Worm (Caenorhabditis elegans): ENCODE measurements around the gene dcaf-13.

DNA sequence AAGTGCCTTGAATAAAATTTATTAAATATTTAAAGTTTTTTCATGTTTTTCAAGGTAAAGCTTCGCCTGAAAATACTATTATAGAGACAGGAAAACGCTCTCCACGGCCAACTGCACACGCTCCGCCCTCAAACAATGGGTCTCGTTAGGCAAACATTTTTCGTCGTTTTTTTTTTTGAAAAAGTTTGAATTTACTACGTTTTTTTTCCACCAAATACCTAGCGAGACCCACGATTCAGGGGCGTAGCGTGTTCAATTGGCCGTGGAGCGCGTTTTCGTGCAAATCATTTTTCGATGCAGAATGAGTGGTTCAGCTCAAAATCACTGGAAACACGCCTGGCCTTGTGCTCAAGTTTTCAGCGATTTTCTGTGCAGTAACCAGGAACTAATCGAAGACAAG, 43.2 kb upstream of the dcaf-13 start, which contains the start of gene W06B4.2:
- no peak for TF ChIP-seq blmp-1 (tag; optimal IDR thresholded peaks at IDR 0.05)
- no peak for TF ChIP-seq nhr-237 (tag; optimal IDR thresholded peaks at IDR 0.05)
- TF ChIP-seq nhr-12 (tag; optimal IDR thresholded peaks at IDR 0.05): no peak
- TF ChIP-seq pha-4 (tag; optimal IDR thresholded peaks at IDR 0.05): no peak
- TF ChIP-seq cnd-1 (tag; optimal IDR thresholded peaks at IDR 0.05): no peak
- TF ChIP-seq unc-62 (GFP tag; optimal IDR thresholded peaks at IDR 0.05): no peak
- TF ChIP-seq mep-1 (tag; optimal IDR thresholded peaks at IDR 0.05): no peak
- no peak for TF ChIP-seq lin-32 (GFP tag; optimal IDR thresholded peaks at IDR 0.05)
- TF ChIP-seq unc-39 (tag; optimal IDR thresholded peaks at IDR 0.05): no peak
